Fruit fly (Drosophila melanogaster) whole organism, embryonic: ENCODE results near the gene Sf3b1.

Experiments
- Bgb ChIP-seq: fragments of 200-800 bp; sonication (Bioruptor generic); IDR thresholded peaks from 2 replicates; pipeline ENCODE4 v1.3.6; 2022; ENCODE audit warnings: missing biosample characterization, missing genetic modification characterization; ENCODE audit not compliant: partially characterized antibody
- CG1024 ChIP-seq: fragments of 200-800 bp; sonication (Bioruptor generic); IDR thresholded peaks from 2 replicates; pipeline ENCODE4 v1.3.6; 2022; ENCODE audit warnings: missing biosample characterization, missing genetic modification characterization
- CG10274 ChIP-seq: fragments of 200-800 bp; sonication (Bioruptor generic); optimal IDR thresholded peaks from 3 replicates; lab custom pipeline; 2017; ENCODE audit warnings: missing biosample characterization, mild to moderate bottlenecking, missing genetic modification characterization
- CG12071 ChIP-seq: fragments of 200-800 bp; sonication (Bioruptor generic); optimal IDR thresholded peaks from 3 replicates; lab custom pipeline; 2018; ENCODE audit warnings: missing biosample characterization, mild to moderate bottlenecking, missing genetic modification characterization
- CG12942 ChIP-seq: fragments of 200-800 bp; sonication (Bioruptor generic); optimal IDR thresholded peaks from 3 replicates; lab custom pipeline; 2016; ENCODE audit warnings: missing biosample characterization, missing genetic modification characterization
- CG13296 ChIP-seq: fragments of 200-800 bp; sonication (Bioruptor generic); optimal IDR thresholded peaks from 3 replicates; lab custom pipeline; 2018; ENCODE audit warnings: missing biosample characterization, mild to moderate bottlenecking, missing genetic modification characterization
- CG13624 ChIP-seq: fragments of 200-800 bp; sonication (Bioruptor generic); optimal IDR thresholded peaks from 2 replicates; lab custom pipeline; 2016; ENCODE audit warnings: missing biosample characterization, missing genetic modification characterization
- CG15269 ChIP-seq: fragments of 200-800 bp; sonication (Bioruptor generic); optimal IDR thresholded peaks from 2 replicates; lab custom pipeline; 2018; ENCODE audit warnings: missing biosample characterization, mild to moderate bottlenecking, missing genetic modification characterization, moderate library complexity
- CG16779 ChIP-seq: fragments of 200-800 bp; sonication (Bioruptor generic); IDR thresholded peaks from 2 replicates; pipeline ENCODE4 v1.3.6; 2022; ENCODE audit warnings: missing biosample characterization, missing genetic modification characterization
- CG16813 ChIP-seq: fragments of 200-800 bp; sonication (Bioruptor generic); IDR thresholded peaks from 3 replicates; pipeline ENCODE4 v1.3.6; 2022; ENCODE audit warnings: missing biosample characterization, missing genetic modification characterization; ENCODE audit not compliant: partially characterized antibody
- CG17186 ChIP-seq: fragments of 200-800 bp; sonication (Bioruptor generic); optimal IDR thresholded peaks from 3 replicates; lab custom pipeline; 2017; ENCODE audit warnings: missing biosample characterization, missing genetic modification reagents, missing genetic modification characterization
- CG1792 ChIP-seq: fragments of 200-800 bp; sonication (Bioruptor generic); optimal IDR thresholded peaks from 2 replicates; lab custom pipeline; 2016; ENCODE audit warnings: missing biosample characterization, missing genetic modification characterization
- CG2199 ChIP-seq: fragments of 200-800 bp; sonication (Bioruptor generic); IDR thresholded peaks from 3 replicates; pipeline ENCODE4 v1.3.6; 2022; ENCODE audit warnings: missing biosample characterization, missing genetic modification characterization
- CG2678 ChIP-seq: fragments of 200-800 bp; sonication (Bioruptor generic); optimal IDR thresholded peaks from 3 replicates; lab custom pipeline; 2019; ENCODE audit warnings: missing biosample characterization, mild to moderate bottlenecking, missing genetic modification characterization, moderate library complexity
- CG2712 ChIP-seq: fragments of 200-800 bp; optimal IDR thresholded peaks from 3 replicates; lab custom pipeline; 2019; ENCODE audit warnings: missing biosample characterization, mild to moderate bottlenecking, missing genetic modification characterization, moderate library complexity
- CG30020 ChIP-seq: fragments of 200-800 bp; optimal IDR thresholded peaks from 2 replicates; lab custom pipeline; 2019; ENCODE audit warnings: missing biosample characterization, mild to moderate bottlenecking, missing genetic modification characterization, moderate library complexity
- CG30431 ChIP-seq: fragments of 200-800 bp; sonication (Bioruptor generic); optimal IDR thresholded peaks from 2 replicates; lab custom pipeline; 2017; ENCODE audit warnings: missing biosample characterization, missing genetic modification characterization
- CG34224 ChIP-seq: fragments of 200-800 bp; sonication (Bioruptor generic); IDR thresholded peaks from 3 replicates; pipeline ENCODE4 v1.3.6; 2022; ENCODE audit warnings: missing biosample characterization, missing genetic modification characterization; ENCODE audit not compliant: partially characterized antibody
- CG5180 ChIP-seq: fragments of 200-800 bp; sonication (Bioruptor generic); optimal IDR thresholded peaks from 3 replicates; lab custom pipeline; 2017; ENCODE audit warnings: missing biosample characterization, missing genetic modification characterization, mild to moderate bottlenecking, moderate library complexity, missing genetic modification reagents
- CG6765 ChIP-seq: fragments of 200-800 bp; sonication (Bioruptor generic); optimal IDR thresholded peaks from 3 replicates; lab custom pipeline; 2017; ENCODE audit warnings: missing biosample characterization, mild to moderate bottlenecking, missing genetic modification characterization
- CG7357 ChIP-seq: fragments of 200-800 bp; sonication (Bioruptor generic); IDR thresholded peaks from 3 replicates; pipeline ENCODE4 v1.3.6; 2022; ENCODE audit warnings: missing biosample characterization, missing genetic modification characterization
- CG9609 ChIP-seq: fragments of 200-800 bp; sonication (Bioruptor generic); optimal IDR thresholded peaks from 3 replicates; lab custom pipeline; 2016; ENCODE audit warnings: missing biosample characterization, missing genetic modification characterization
- CG9797 ChIP-seq: fragments of 200-800 bp; sonication (Bioruptor generic); optimal IDR thresholded peaks from 3 replicates; lab custom pipeline; 2018; ENCODE audit warnings: missing biosample characterization, mild to moderate bottlenecking, missing genetic modification characterization
- Dfd ChIP-seq, 2 experiments: fragments of >200 bp; optimal IDR thresholded peaks; 2 replicates each; lab custom pipeline; 2017; ENCODE audit warnings: missing biosample characterization in 2 of 2, missing genetic modification characterization in 2 of 2
- Kr ChIP-seq: fragments of 200-800 bp; sonication (Bioruptor generic); optimal IDR thresholded peaks from 2 replicates; lab custom pipeline; 2017; ENCODE audit warnings: missing biosample characterization, mild to moderate bottlenecking, missing genetic modification characterization
- Mad ChIP-seq: fragments of 200-800 bp; sonication (Bioruptor generic); optimal IDR thresholded peaks from 2 replicates; lab custom pipeline; 2016; ENCODE audit warnings: missing biosample characterization, missing genetic modification characterization
- Mes4 ChIP-seq: fragments of 200-800 bp; sonication (Bioruptor generic); optimal IDR thresholded peaks from 2 replicates; lab custom pipeline; 2016; ENCODE audit warnings: missing biosample characterization, missing genetic modification characterization
- NK7.1 ChIP-seq: fragments of 200-800 bp; sonication (Bioruptor generic); optimal IDR thresholded peaks from 3 replicates; lab custom pipeline; 2016; ENCODE audit warnings: missing biosample characterization, missing genetic modification characterization
- Side ChIP-seq: fragments of 200-800 bp; sonication (Bioruptor generic); optimal IDR thresholded peaks from 2 replicates; lab custom pipeline; 2016; ENCODE audit warnings: missing biosample characterization, missing genetic modification characterization
- Sox100B ChIP-seq: fragments of 200-800 bp; sonication (Bioruptor generic); optimal IDR thresholded peaks from 3 replicates; lab custom pipeline; 2018; ENCODE audit warnings: missing biosample characterization, mild to moderate bottlenecking, missing genetic modification characterization
- amos ChIP-seq: fragments of 200-800 bp; sonication (Bioruptor generic); IDR thresholded peaks from 2 replicates; pipeline ENCODE4 v1.3.6; 2022; ENCODE audit warnings: missing biosample characterization, missing genetic modification characterization; ENCODE audit not compliant: partially characterized antibody
- cato ChIP-seq: fragments of 200-800 bp; sonication (Bioruptor generic); optimal IDR thresholded peaks from 2 replicates; lab custom pipeline; 2016; ENCODE audit warnings: missing biosample characterization, missing genetic modification characterization, borderline replicate concordance
- cwo ChIP-seq: fragments of 200-800 bp; sonication (Bioruptor generic); optimal IDR thresholded peaks from 3 replicates; lab custom pipeline; 2017; ENCODE audit warnings: missing biosample characterization, missing genetic modification characterization, mild to moderate bottlenecking, moderate library complexity, missing genetic modification reagents
- dmrt11E ChIP-seq: fragments of 200-800 bp; sonication (Bioruptor generic); optimal IDR thresholded peaks from 3 replicates; lab custom pipeline; 2018; ENCODE audit warnings: missing biosample characterization, mild to moderate bottlenecking, missing genetic modification characterization, moderate library complexity
- dpn ChIP-seq, 2 experiments: fragments of 200-800 bp; sonication (Bioruptor generic); optimal IDR thresholded peaks; 3 replicates each; lab custom pipeline; 2016; ENCODE audit warnings: missing biosample characterization in 2 of 2, missing genetic modification characterization in 2 of 2
- gce ChIP-seq: fragments of 200-800 bp; sonication (Bioruptor generic); IDR thresholded peaks from 3 replicates; pipeline ENCODE4 v1.3.6; 2022; ENCODE audit warnings: missing biosample characterization, missing genetic modification characterization
- grau ChIP-seq: fragments of 200-800 bp; optimal IDR thresholded peaks from 3 replicates; lab custom pipeline; 2019; ENCODE audit warnings: missing biosample characterization, mild to moderate bottlenecking, missing genetic modification characterization, moderate library complexity
- her ChIP-seq: fragments of 200-800 bp; sonication (Bioruptor generic); optimal IDR thresholded peaks from 2 replicates; lab custom pipeline; 2016; ENCODE audit warnings: missing biosample characterization, missing genetic modification characterization
- jigr1 ChIP-seq: fragments of 200-800 bp; sonication (Bioruptor generic); IDR thresholded peaks from 3 replicates; pipeline ENCODE4 v1.3.6; 2022; ENCODE audit warnings: missing biosample characterization, missing genetic modification characterization
- jing ChIP-seq: fragments of 200-800 bp; sonication (Bioruptor generic); optimal IDR thresholded peaks from 2 replicates; lab custom pipeline; 2018; ENCODE audit warnings: missing biosample characterization, mild to moderate bottlenecking, missing genetic modification characterization
- ken ChIP-seq: fragments of 200-800 bp; sonication (Bioruptor generic); IDR thresholded peaks from 3 replicates; pipeline ENCODE4 v1.3.6; 2022; ENCODE audit warnings: missing biosample characterization, missing genetic modification characterization
- lab ChIP-seq: fragments of 200-800 bp; sonication (Bioruptor generic); optimal IDR thresholded peaks from 3 replicates; lab custom pipeline; 2017; ENCODE audit warnings: missing biosample characterization, missing genetic modification characterization, mild to moderate bottlenecking, moderate library complexity, missing genetic modification reagents
- lov ChIP-seq, 2 experiments: fragments of 200-800 bp in 1 of 2; fragments of >200 bp in 1 of 2; sonication (Bioruptor generic) in 1 of 2; IDR thresholded peaks in 1 of 2; optimal IDR thresholded peaks in 1 of 2; 2 replicates in 1 of 2; 3 replicates in 1 of 2; pipeline versions ENCODE4 v1.3.6 to Lab custom; 2017 to 2022; ENCODE audit warnings: missing biosample characterization in 1 of 2, missing genetic modification characterization in 1 of 2
- maf-S ChIP-seq: fragments of 200-800 bp; sonication (Bioruptor generic); optimal IDR thresholded peaks from 2 replicates; lab custom pipeline; 2016; ENCODE audit warnings: missing biosample characterization, missing genetic modification characterization
- pfk ChIP-seq: fragments of 200-800 bp; sonication (Bioruptor generic); optimal IDR thresholded peaks from 2 replicates; lab custom pipeline; 2018; ENCODE audit warnings: missing biosample characterization, mild to moderate bottlenecking, missing genetic modification characterization, moderate library complexity
- pum ChIP-seq: fragments of 200-800 bp; sonication (Bioruptor generic); optimal IDR thresholded peaks from 2 replicates; lab custom pipeline; 2016; ENCODE audit warnings: missing biosample characterization, missing genetic modification characterization
- sens ChIP-seq: fragments of 200-800 bp; sonication (Bioruptor generic); peaks from one replicate; lab custom pipeline; 2016; ENCODE audit warnings: missing biosample characterization, missing genetic modification characterization
- slbo ChIP-seq: fragments of 200-800 bp; sonication (Bioruptor generic); IDR thresholded peaks from 2 replicates; pipeline ENCODE4 v1.3.6; 2022; ENCODE audit warnings: missing biosample characterization, missing genetic modification characterization
- trh ChIP-seq: fragments of 200-800 bp; sonication (Bioruptor generic); optimal IDR thresholded peaks from 2 replicates; lab custom pipeline; 2016; ENCODE audit warnings: missing biosample characterization, missing genetic modification characterization
- zfh1 ChIP-seq: fragments of 200-800 bp; sonication (Bioruptor generic); IDR thresholded peaks from 3 replicates; pipeline ENCODE4 v1.3.6; 2022; ENCODE audit warnings: missing biosample characterization, missing genetic modification characterization
- zfh2 ChIP-seq: fragments of 200-800 bp; sonication (Bioruptor generic); optimal IDR thresholded peaks from 2 replicates; lab custom pipeline; 2016; ENCODE audit warnings: missing biosample characterization, missing genetic modification characterization

The Sf3b1 gene

DNA sequence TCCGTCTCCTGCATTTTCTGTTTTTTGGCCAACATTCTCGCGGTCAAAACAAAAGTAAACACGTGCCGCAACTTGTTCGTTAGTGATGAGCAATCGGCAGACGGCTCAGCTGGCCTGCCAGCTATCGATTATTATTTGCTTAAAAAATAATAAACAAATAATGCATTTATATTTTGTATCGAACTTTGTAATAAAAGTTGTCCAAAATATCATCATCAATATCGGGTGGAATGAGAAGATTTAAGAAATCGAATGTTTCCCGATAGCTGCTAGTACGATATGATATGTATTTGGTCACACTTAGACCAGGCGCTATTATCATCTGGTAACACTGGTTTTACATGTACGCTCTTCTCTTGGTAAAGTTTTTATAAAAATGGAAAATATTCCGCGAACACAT, at the start of gene Sf3b1, which contains the start of gene Nle (continued):
- TF ChIP-seq ken (GFP tag; lab: Robert Waterston, UW) = no peak
- TF ChIP-seq CG2712 (tag; lab: Kevin White, UChicago) = peak; percentile 76
- peak; percentile 44 for TF ChIP-seq grau (tag; lab: Kevin White, UChicago)
- peak; percentile 35 for TF ChIP-seq CG13624
- peak; percentile 17 for TF ChIP-seq CG9609 (GFP tag; lab: Kevin White, UChicago)
- TF ChIP-seq CG12071 (GFP tag; lab: Kevin White, UChicago) = no peak
- peak; percentile 36 for TF ChIP-seq dmrt11E (tag; lab: Kevin White, UChicago)
- no peak for TF ChIP-seq CG1792 (GFP tag; lab: Kevin White, UChicago)
- TF ChIP-seq lab (GFP tag; lab: Kevin White, UChicago) = no peak
- TF ChIP-seq her (GFP tag; lab: Kevin White, UChicago) = no peak
- TF ChIP-seq cwo (GFP tag; lab: Kevin White, UChicago) = peak; percentile 97
- TF ChIP-seq jigr1 (GFP tag; lab: Robert Waterston, UW) = no peak
- TF ChIP-seq pum (GFP tag; lab: Kevin White, UChicago) = peak; percentile 13
- TF ChIP-seq lov (optimal IDR thresholded peaks at IDR 0.05; lab: Kevin White, UChicago) = no peak
- TF ChIP-seq lov (GFP tag; IDR thresholded peaks at IDR 0.05; lab: Robert Waterston, UW) = no peak
- peak; percentile 37 for TF ChIP-seq zfh2
- TF ChIP-seq CG10274 (GFP tag; lab: Kevin White, UChicago) = no peak
- peak; percentile 80 for TF ChIP-seq sens (GFP tag; lab: Kevin White, UChicago)
- TF ChIP-seq jing (GFP tag; lab: Kevin White, UChicago) = no peak
- peak; percentile 38 to 64 for TF ChIP-seq dpn (GFP tag; optimal IDR thresholded peaks at IDR 0.05; lab: Kevin White, UChicago)
- TF ChIP-seq Mes4 = peak; percentile 48
- no peak for TF ChIP-seq Sox100B (GFP tag; lab: Kevin White, UChicago)
- TF ChIP-seq CG7357 (GFP tag; lab: Robert Waterston, UW) = 0 out of 3 replicates have a peak, but pooled peaks have one; percentile 36
- TF ChIP-seq trh (GFP tag; lab: Kevin White, UChicago) = no peak
- peak; percentile 51 for TF ChIP-seq CG30020 (tag; lab: Kevin White, UChicago)
- no peak for TF ChIP-seq Kr (GFP tag; lab: Kevin White, UChicago)
- no peak for TF ChIP-seq zfh1 (GFP tag; lab: Robert Waterston, UW)
- peak; percentile 89 for TF ChIP-seq Bgb (GFP tag; lab: Robert Waterston, UW)
- peak; percentile 95 for TF ChIP-seq CG16813 (GFP tag; lab: Robert Waterston, UW)
- TF ChIP-seq CG6765 (GFP tag; lab: Kevin White, UChicago) = no peak
- TF ChIP-seq CG2678 (tag; lab: Kevin White, UChicago) = no peak
- no peak for TF ChIP-seq Dfd (GFP tag; optimal IDR thresholded peaks at IDR 0.05; lab: Kevin White, UChicago)
- TF ChIP-seq CG5180 (GFP tag; lab: Kevin White, UChicago) = peak; percentile 99
- TF ChIP-seq pfk (GFP tag; lab: Kevin White, UChicago) = no peak
- no peak for TF ChIP-seq NK7.1
- TF ChIP-seq CG17186 (GFP tag; lab: Kevin White, UChicago) = peak; percentile 54
- no peak for TF ChIP-seq gce (GFP tag; lab: Robert Waterston, UW)
- TF ChIP-seq cato (GFP tag; lab: Kevin White, UChicago) = peak; percentile 21
- peak; percentile 92 for TF ChIP-seq CG9797 (GFP tag; lab: Kevin White, UChicago)
- TF ChIP-seq amos = peak; percentile 91
- no peak for TF ChIP-seq CG16779
- peak; percentile 8 for TF ChIP-seq Side (GFP tag; lab: Kevin White, UChicago)
- peak; percentile 12 for TF ChIP-seq CG12942 (GFP tag; lab: Kevin White, UChicago)
- no peak for TF ChIP-seq CG1024 (GFP tag; lab: Robert Waterston, UW)
- no peak for TF ChIP-seq CG15269 (tag; lab: Kevin White, UChicago)
- peak; percentile 96 for TF ChIP-seq CG34224
- TF ChIP-seq CG30431 = no peak
- no peak for TF ChIP-seq CG13296
- TF ChIP-seq maf-S (GFP tag; lab: Kevin White, UChicago) = peak; percentile 13
- TF ChIP-seq slbo = peak; percentile 76
- TF ChIP-seq Mad (GFP tag; lab: Kevin White, UChicago) = no peak
- TF ChIP-seq CG2199 = no peak
